Fruit fly (Drosophila melanogaster): ENCODE measurements around the gene CG33339.

CG33339 gene

dm6 chr3R:24364880-24365604 is 3.4 kb downstream of the CG33339 start, which contains the start of the genes CG17784 and CG13613:
TSS of gene CG17784 (minus strand) at chr3R:24364980.
TSS of gene CG13613 (plus strand) at chr3R:24365554.
- no peak for TF ChIP-seq CTCF (optimal IDR thresholded peaks at IDR 0.05)
- TF ChIP-seq CG8478 (optimal IDR thresholded peaks at IDR 0.05) = no peak

dm6 chr3R:24367120-24367519 is 5.5 kb downstream of the CG33339 start, which contains the start of gene CG42811:
TSS of gene CG42811 (minus strand) at chr3R:24367220.
- TF ChIP-seq CG8478 (optimal IDR thresholded peaks at IDR 0.05) (no peak), CTCF (optimal IDR thresholded peaks at IDR 0.05) (no peak)

DNA sequence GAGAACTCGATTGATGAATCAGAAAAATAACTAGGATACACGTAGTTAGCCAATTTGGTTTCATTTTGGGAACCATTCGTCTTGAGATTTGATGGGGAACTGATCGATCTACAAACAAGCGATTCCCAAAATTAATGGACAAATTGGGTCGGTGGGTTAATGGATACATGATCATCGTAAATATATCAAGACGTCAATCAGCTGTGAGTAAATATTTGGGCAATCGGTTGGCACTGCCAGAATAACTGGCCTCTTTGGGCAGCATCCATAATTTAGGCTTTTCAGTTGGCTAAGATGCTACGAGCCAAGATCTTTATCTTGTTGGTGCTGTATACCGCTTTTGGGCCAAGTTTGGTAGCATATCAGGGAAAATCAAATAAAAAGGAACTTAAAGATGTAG is 6.4 kb downstream of the CG33339 start, which contains the start of the genes CG42812 and CG33341:
CG42812 (minus strand) TSS at position 101 of the 400 bp plus-strand sequence.
CG33341 (plus strand) TSS at position 295 of the 400 bp plus-strand sequence.
- TF ChIP-seq CTCF (optimal IDR thresholded peaks at IDR 0.05) (no peak), CG8478 (optimal IDR thresholded peaks at IDR 0.05) (no peak)

DNA sequence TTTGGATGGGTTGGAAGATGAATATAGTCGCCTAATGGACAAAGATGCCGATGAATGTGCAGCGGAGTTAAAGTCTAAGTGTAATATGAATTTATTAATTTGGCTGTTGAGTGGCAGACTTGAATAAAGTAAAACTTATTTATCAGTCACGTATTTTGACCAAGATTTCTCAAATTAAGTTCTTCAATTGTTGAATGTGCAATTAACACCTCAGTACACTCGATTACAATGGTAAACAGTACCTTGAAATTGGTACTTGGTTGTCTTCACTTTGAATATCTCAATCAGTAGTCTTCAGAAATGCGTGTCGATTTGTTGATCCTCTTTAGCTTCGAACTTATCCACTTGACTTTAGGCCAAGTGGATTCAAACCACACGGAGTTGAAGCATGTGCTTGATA is 7.6 kb downstream of the CG33339 start, which contains the start of gene CG13614:
CG13614 (plus strand) TSS at position 301 of the 400 bp plus-strand sequence.
- TF ChIP-seq CG8478 (optimal IDR thresholded peaks at IDR 0.05) (no peak), CTCF (optimal IDR thresholded peaks at IDR 0.05) (no peak)

- no peak for TF ChIP-seq CG8478 (optimal IDR thresholded peaks at IDR 0.05)
- no peak for TF ChIP-seq CTCF (optimal IDR thresholded peaks at IDR 0.05)
Observed at dm6 chr3R:24372662-24373061, 11.0 kb downstream of the CG33339 start, which contains the start of gene CG17782. TSS of gene CG17782 (minus strand) at chr3R:24372762.

dm6 chr3R:24375561-24375960 is 13.9 kb downstream of the CG33339 start, which contains the start of gene CG17781:
TSS of gene CG17781 (minus strand) at chr3R:24375661.
- TF ChIP-seq CG8478 (optimal IDR thresholded peaks at IDR 0.05) = no peak
- no peak for TF ChIP-seq CTCF (optimal IDR thresholded peaks at IDR 0.05)

DNA sequence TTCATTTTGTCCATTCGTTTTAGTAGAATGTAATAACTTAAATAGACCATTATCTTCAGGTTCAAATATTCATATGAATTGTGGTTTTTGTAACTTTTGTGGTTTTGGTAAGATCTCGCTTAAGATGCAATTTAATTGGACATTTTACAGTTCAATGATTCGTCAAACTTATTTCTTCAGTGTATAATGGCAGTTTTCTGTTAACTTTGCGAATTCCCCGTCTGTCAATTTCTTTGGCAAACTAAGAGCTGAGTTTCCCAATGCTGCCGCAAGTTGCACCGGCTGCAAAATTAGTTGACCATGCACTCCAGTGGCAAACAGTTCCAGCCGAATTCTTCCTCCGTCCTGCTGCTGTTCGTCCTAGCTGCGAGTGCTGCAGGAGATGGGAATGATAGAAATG is 14.9 kb downstream of the CG33339 start, which contains the start of gene CG33342:
CG33342 (plus strand) TSS at position 301 of the 400 bp plus-strand sequence.
- TF ChIP-seq CTCF (optimal IDR thresholded peaks at IDR 0.05) (no peak), CG8478 (optimal IDR thresholded peaks at IDR 0.05) (no peak)

DNA sequence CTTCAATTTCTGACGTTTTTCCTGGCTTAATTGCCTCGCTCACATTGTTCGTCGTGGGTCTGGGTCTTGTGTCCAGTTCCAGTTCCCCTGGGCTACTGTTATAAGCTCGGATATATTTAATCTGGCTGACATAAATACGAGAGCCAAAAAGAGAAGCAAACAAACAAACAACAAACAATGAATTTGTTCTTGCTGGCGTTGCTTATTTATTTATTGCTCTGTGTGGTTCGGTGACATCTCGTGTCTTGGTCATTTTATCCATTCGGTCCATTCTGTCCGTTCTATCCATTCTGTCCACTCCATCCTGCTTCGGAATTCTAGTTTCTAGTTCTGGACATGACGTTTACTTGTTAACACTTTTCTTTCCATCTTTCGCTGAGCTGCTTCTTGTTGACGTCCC is 23.3 kb downstream of the CG33339 start, which contains the start of gene CG17780:
CG17780 (minus strand) TSS at position 101 of the 400 bp plus-strand sequence.
- no peak for TF ChIP-seq CTCF (optimal IDR thresholded peaks at IDR 0.05)
- TF ChIP-seq CG8478 (optimal IDR thresholded peaks at IDR 0.05) = no peak

dm6 chr3R:24386434-24386833 is 24.8 kb downstream of the CG33339 start:
- peak; percentile 68 to 71 for TF ChIP-seq CTCF (optimal IDR thresholded peaks at IDR 0.05)
- no peak for TF ChIP-seq CG8478 (optimal IDR thresholded peaks at IDR 0.05)

DNA sequence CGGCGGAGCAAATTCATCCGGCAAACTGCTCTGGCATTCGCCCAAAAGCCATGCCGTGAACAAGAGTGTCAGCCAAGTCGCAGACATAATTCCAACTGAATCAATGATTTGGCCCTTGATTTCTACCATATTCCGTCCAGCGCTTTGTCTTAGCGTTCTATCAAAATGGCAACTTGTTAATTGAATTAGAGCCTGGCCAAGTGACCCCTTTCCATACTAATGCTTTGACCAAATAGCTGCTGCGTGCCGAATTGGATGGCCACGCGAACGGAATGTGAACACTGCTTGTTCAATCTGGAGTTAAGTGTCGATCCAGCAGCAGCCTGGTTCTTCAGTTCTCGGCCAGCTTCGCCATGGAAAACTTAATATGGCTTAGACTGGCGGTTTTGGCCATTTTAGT is 28.6 kb downstream of the CG33339 start, which contains the start of the genes CG5768 and CG13615:
CG5768 (minus strand) TSS at position 101 of the 400 bp plus-strand sequence.
CG13615 (plus strand) TSS at position 280 of the 400 bp plus-strand sequence.
- TF ChIP-seq CG8478 (optimal IDR thresholded peaks at IDR 0.05) (no peak), CTCF (optimal IDR thresholded peaks at IDR 0.05) (no peak)

DNA sequence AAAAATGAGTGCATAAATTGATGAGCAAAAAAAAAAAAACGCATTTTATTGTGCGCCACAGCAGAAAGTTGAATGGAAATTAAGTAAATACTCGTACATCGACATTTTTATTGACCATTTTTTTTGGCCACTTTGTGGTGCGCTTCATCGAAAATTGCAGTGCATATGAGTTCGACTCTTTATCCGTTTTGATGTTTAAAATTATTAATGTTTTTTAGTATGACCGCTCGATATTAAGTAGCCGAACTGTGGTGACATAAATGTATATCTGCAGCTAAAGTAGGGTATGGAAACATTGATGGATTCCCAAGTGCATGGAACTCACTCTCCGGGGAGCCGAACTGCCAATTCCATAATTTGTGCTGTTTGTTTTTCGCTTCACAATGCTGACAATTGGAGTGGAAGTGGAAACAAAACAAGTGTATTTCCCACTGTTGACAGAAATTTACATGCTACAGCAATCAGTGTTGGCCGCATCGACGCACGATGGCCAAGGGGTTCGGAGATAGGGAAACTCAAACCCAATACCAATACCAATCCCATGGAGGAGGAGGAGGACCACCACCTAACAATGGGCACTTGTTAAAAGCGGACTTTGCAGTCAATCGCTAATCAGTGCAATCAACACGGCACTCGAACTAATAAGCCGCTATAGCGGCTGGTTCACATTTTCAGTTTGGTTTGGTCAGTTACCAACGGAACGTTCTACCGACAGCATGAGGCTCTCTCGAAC is 30.7 kb downstream of the CG33339 start, which contains the start of gene CG13616:
CG13616 (plus strand) TSS at position 683 of the 733 bp plus-strand sequence.
- TF ChIP-seq CG8478 (optimal IDR thresholded peaks at IDR 0.05) (no peak), CTCF (optimal IDR thresholded peaks at IDR 0.05) (no peak)
